Fruit fly (Drosophila melanogaster) whole organism, pupa: ENCODE measurements around the gene Rrp47.

Experiments used
- CG14655 ChIP-seq: fragments of 200-800 bp; sonication (Bioruptor generic); optimal IDR thresholded peaks from 3 replicates; lab custom pipeline; 2017; ENCODE audit warnings: mild to moderate bottlenecking, missing biosample characterization, missing genetic modification reagents, missing genetic modification characterization
- CG8301 ChIP-seq: fragments of 200-800 bp; sonication (Bioruptor generic); optimal IDR thresholded peaks from 2 replicates; lab custom pipeline; 2018; ENCODE audit warnings: missing biosample characterization, mild to moderate bottlenecking, missing genetic modification characterization
- CG9948 ChIP-seq: fragments of 200-800 bp; sonication (Bioruptor generic); optimal IDR thresholded peaks from 2 replicates; lab custom pipeline; 2018; ENCODE audit warnings: missing biosample characterization, mild to moderate bottlenecking, missing genetic modification characterization, moderate library complexity

DNA sequence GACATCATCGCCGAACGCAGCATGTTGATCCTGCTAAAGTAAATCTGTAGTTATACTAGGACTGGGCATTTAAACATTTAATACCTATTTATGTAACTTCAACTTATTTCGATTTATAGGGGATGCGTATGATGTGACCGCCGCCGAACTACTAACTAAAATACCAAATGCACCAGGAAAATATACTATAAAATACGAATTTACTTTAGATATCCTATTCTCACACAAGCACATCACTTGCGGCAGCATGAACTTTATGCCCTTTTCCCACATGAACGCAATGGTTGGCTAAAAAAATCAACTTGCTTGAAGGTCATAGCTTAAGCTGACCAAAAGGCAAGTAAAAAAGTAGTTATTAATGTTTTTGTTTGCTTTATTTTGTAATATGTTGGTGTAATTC lies 42.0 kb downstream of the Rrp47 start, which contains the start of gene ND-20:
- no peak for TF ChIP-seq CG14655 (GFP tag; lab: Kevin White, UChicago)
- no peak for TF ChIP-seq CG9948 (tag; lab: Kevin White, UChicago)
- TF ChIP-seq CG8301: no peak
